Fruit fly (Drosophila melanogaster): Measurements from ENCODE around the gene CG4328.

Gene CG4328

DNA sequence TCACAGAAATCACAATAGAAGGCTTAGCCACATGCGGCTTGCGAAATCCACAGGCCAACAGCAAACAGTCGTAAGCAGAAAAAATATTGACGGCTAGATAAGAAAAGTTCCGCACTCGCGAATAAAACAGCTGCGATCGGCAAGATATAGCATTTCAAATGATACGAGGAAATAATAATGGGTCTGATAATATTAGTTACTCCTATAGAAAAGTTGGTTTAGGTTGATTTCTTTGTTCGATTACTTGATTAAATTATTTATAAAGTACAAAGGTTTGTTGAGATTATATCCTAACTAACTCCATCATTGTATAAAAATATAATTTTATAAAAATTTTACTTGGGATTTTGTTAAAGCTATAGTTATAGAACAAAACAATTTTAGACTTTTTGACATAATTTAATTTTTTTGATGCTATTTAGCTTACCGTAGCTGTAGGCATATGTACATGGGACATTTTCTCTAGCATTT, 20.3 kb downstream of the CG4328 start:
- peak; percentile 36 for TF ChIP-seq CG17801 (GFP tag; optimal IDR thresholded peaks at IDR 0.05; ENCODE audit: partially characterized antibody)

DNA sequence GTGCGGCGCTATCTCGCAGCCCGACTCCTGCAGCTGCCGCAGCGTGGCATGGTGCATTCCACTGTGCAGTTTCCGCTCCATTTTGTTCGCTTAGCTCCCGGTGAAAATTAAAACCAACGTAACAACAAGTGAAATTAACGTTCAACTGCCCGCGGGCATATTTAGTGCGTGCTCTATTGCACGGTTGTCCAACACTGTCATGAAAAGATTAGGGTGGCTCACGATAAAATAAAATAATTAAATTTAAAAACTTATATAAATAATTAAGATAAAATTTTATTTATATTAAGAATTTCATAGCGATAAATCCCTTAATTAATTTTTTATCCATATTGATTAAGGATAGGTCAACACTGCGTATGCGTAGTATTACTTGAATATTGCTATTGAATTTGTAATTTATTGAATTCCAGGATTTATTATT, 24.7 kb downstream of the CG4328 start, which contains the start of gene Pbgs:
Gene Pbgs, minus strand, starts transcription at position 151 of the 424 bp plus-strand sequence.
- peak; percentile 84 for TF ChIP-seq CG17801 (GFP tag; optimal IDR thresholded peaks at IDR 0.05; ENCODE audit: partially characterized antibody)

DNA sequence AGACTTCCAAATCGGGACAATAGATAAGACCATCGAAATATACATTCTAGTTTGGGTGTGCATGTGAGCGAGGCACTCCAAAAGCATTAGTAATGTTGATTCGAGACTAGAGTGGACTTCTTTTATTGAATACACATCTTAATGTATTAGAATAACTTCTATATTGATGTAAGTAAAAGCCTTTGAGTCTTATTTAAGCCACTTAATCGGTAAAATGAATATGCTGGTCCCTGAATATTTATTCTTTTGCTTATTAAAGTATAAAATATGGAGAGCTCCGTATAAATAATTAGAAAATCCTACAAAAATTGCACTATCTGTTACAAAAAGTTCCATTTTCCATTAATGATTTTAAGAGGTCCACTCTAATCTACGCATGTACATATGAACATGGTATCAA, 26.1 kb downstream of the CG4328 start:
- TF ChIP-seq CG17801 (GFP tag; optimal IDR thresholded peaks at IDR 0.05; ENCODE audit: partially characterized antibody) = peak; percentile 46

DNA sequence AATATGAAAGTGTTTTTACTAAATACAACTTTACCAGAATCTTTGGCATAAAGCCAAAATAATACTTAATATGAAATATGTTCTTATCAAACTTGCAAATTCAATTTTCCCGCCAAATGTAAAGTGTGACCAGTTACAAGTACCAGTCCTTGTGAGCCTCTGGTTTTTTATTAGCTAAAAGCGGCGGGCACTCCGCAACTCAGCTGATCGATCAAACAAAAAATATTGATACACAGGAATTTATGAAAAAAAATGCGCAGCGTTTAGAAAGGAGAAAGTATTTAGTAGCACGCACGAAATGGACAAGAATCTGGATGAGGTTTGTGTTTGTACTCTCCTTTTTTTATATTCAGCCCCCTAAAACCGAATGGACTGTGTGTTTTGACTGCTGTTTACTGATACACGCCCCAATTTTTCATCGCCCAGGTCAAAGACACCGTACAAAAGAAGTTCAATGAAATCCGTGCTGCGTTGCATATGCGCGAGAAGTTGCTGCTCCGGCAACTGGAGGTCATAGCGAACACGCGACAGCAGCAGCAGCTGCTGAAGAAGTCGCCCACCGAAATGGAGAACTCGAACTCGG, 28.5 kb downstream of the CG4328 start, which contains the start of gene CG32100:
Gene CG32100, plus strand, starts transcription at position 197 of the 583 bp plus-strand sequence.
- no peak for TF ChIP-seq CG17801 (GFP tag; optimal IDR thresholded peaks at IDR 0.05; ENCODE audit: partially characterized antibody)

DNA sequence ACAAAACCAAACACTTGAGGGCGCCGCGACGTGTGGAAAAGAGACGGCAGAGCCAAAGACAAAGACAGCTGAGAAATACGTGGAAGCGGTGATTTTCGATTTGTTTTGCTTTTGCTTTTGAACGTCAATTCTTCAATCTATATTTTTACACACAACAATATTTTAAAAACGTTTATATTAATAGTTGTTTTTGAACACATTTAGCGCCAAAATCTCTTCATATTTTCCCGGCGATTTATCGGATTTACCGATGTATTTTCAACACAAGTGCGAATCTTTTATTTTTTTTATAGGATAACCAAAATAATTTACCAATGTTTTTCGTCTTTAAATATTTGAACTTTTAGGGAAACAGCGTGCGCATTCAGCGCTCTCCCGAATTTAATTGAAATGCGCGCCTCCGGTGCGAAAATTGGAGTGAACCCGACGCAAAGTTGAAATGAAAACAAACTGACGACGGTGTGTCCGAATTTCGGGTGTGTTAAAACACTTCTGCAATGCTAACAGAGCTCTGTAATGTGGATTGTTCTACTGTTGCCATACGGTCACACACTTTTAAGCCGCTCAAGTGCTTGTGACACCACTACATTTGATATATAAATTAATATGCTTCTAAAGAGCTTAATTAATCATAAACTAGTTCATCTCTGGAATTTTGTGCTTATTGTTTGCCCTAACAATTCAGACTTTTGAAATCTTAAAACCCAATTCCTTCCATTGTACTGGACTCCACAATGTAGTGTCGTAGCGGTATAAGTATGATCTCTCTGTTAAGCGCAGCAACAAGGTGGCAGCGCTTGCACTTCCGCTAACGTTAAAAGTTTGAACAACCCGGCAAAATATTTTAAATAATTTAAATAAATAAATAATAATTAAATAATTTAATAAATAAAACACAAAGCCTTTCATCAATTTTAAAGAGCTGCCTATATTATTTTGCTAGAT, 29.3 kb downstream of the CG4328 start, which contains the start of gene app:
Gene app, minus strand, starts transcription at position 499 of the 945 bp plus-strand sequence.
- TF ChIP-seq CG17801 (GFP tag; optimal IDR thresholded peaks at IDR 0.05; ENCODE audit: partially characterized antibody) = peak; percentile 87

DNA sequence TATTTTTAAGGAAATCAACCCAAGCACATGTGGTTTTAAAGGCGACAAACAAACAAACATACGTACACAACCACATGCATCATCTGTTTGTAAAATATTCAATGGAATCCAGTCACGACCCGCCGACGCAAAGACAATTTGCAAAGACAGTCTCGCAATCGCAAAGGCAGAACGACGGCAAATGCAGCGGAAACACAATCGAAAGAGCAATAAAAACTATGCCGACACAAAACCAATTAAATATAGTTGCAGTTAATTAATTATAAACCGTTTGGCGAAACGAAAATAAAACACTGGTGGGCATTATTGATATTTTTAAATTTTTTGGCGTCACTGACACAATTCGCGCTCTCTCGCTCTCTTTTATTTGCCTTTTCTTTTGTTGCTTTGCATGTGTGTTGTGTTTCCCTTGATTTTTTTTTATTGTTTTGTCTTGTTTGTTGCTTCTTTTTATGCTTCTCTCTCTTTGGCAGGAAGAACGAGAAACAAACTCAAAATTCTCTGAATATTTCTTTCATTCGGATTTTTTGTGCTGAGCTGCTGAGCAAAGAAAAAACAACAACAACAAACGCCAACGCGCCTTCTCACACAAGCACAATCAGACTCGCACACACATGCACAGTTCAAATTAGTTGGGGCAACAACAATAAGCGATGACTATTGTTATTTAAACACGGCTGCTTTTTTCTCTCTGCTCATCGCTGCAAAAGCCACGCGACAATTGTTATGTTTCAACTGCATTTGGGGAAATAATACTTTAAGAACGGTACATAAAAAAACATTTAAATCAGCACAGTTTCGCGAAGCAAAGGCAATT, 30.2 kb downstream of the CG4328 start:
- TF ChIP-seq CG17801 (GFP tag; optimal IDR thresholded peaks at IDR 0.05; ENCODE audit: partially characterized antibody) = peak; percentile 10

DNA sequence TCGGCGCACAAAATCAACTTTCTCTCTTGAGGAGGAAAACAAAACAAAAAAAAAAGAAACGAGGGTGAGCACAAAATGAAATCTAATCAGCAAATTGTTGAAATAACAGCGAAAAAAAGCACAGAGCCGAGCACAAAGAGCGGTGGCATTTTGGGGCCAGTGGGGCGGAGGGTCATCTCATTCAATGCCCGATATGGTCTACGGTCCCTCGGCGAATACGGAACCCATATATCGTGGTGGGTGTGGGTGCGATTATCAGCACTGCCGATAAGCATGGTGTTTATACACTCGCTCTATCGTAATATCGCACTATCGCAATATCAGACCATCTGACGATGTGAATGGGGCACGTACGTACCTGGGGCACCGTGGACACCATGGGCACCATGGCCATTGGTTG, 37.2 kb downstream of the CG4328 start:
- TF ChIP-seq CG17801 (GFP tag; optimal IDR thresholded peaks at IDR 0.05; ENCODE audit: partially characterized antibody) = no peak
